Fruit fly (Drosophila melanogaster) whole organism, prepupa: ENCODE results near the gene Aptx.

Experiments
- CG15336 ChIP-seq: fragments of 200-800 bp; sonication (Bioruptor generic); IDR thresholded peaks from 2 replicates; pipeline ENCODE4 v1.3.6; 2022; ENCODE audit warnings: missing biosample characterization, missing genetic modification characterization
- CG1621 ChIP-seq: fragments of 200-800 bp; sonication (Bioruptor generic); optimal IDR thresholded peaks from 3 replicates; lab custom pipeline; 2018; ENCODE audit warnings: missing biosample characterization, mild to moderate bottlenecking, missing genetic modification characterization
- CG3032 ChIP-seq: fragments of 200-800 bp; optimal IDR thresholded peaks from 2 replicates; lab custom pipeline; 2019; ENCODE audit warnings: missing biosample characterization, mild to moderate bottlenecking, missing genetic modification characterization, moderate library complexity
- CG3919 ChIP-seq: fragments of 200-800 bp; sonication (Bioruptor generic); optimal IDR thresholded peaks from 3 replicates; lab custom pipeline; 2016; ENCODE audit warnings: missing biosample characterization, missing genetic modification characterization
- CG6276 ChIP-seq: fragments of 200-800 bp; sonication (Bioruptor generic); optimal IDR thresholded peaks from 2 replicates; lab custom pipeline; 2017; ENCODE audit warnings: missing biosample characterization, mild to moderate bottlenecking, missing genetic modification characterization
- CG6854 ChIP-seq: fragments of 200-800 bp; sonication (Bioruptor generic); optimal IDR thresholded peaks from 2 replicates; lab custom pipeline; 2017; ENCODE audit warnings: missing biosample characterization, mild to moderate bottlenecking, missing genetic modification characterization
- CG8319 ChIP-seq: fragments of 200-800 bp; sonication (Bioruptor generic); optimal IDR thresholded peaks from 3 replicates; lab custom pipeline; 2016; ENCODE audit warnings: missing biosample characterization, missing genetic modification characterization
- CG8632 ChIP-seq: fragments of 200-800 bp; sonication (Bioruptor generic); optimal IDR thresholded peaks from 3 replicates; lab custom pipeline; 2016; ENCODE audit warnings: missing biosample characterization, missing genetic modification characterization
- acj6 ChIP-seq: fragments of 200-800 bp; sonication (Bioruptor generic); optimal IDR thresholded peaks from 3 replicates; lab custom pipeline; 2016; ENCODE audit warnings: missing biosample characterization, missing genetic modification characterization
- dac ChIP-seq: fragments of 200-800 bp; sonication (Bioruptor generic); optimal IDR thresholded peaks from 2 replicates; lab custom pipeline; 2017; ENCODE audit warnings: missing biosample characterization, mild to moderate bottlenecking, missing genetic modification characterization
- esn ChIP-seq: fragments of 200-800 bp; sonication (Bioruptor generic); optimal IDR thresholded peaks from 2 replicates; lab custom pipeline; 2016; ENCODE audit warnings: missing biosample characterization, mild to moderate bottlenecking, missing genetic modification characterization, moderate library complexity
- lz ChIP-seq: fragments of 200-800 bp; sonication (Bioruptor generic); optimal IDR thresholded peaks from 3 replicates; lab custom pipeline; 2016; ENCODE audit warnings: missing biosample characterization, missing genetic modification characterization
- net ChIP-seq: fragments of 200-800 bp; sonication (Bioruptor generic); optimal IDR thresholded peaks from 3 replicates; lab custom pipeline; 2016; ENCODE audit warnings: missing biosample characterization, missing genetic modification characterization
- topi ChIP-seq: fragments of 200-800 bp; sonication (Bioruptor generic); optimal IDR thresholded peaks from 3 replicates; lab custom pipeline; 2016; ENCODE audit warnings: missing biosample characterization, missing genetic modification characterization

DNA sequence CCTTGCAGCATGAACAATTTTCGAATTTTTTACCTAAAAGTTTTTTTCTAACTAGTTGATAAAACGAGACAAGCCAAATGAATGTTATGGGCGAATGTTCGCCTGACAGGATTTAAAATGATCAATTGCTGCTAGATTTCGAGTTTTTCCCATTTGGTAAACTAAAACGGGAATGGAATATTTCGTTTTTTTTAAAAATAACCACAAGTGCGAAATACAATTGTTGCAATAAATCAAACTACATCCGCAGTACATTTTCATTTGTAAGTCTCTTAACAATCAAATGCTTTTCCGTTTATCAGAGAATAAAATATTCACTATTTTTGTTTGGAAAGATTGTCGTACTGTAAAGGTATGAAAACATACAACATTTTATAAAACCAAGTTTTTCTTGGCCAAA is 21.8 kb downstream of the Aptx start, which contains the start of gene CG3517:
- TF ChIP-seq CG3919 (GFP tag; lab: Kevin White, UChicago) (no peak), topi (GFP tag; lab: Kevin White, UChicago) (no peak), esn (GFP tag; lab: Kevin White, UChicago) (no peak), acj6 (GFP tag; lab: Kevin White, UChicago) (no peak), CG1621 (tag; lab: Kevin White, UChicago) (no peak), CG3032 (tag; lab: Kevin White, UChicago) (no peak), net (GFP tag; lab: Kevin White, UChicago) (no peak), CG6854 (GFP tag; lab: Kevin White, UChicago) (no peak), CG8319 (no peak), CG15336 (GFP tag; lab: Robert Waterston, UW) (no peak), CG8632 (GFP tag; lab: Kevin White, UChicago) (no peak), lz (no peak), dac (no peak), CG6276 (GFP tag; lab: Kevin White, UChicago) (no peak)
